Worm (Caenorhabditis elegans) whole organism, L4 larva: ENCODE results near the gene haf-2.

ENCODE experiments used
- F37D6.2 ChIP-seq: sonication (generic microtip); optimal IDR thresholded peaks from 2 replicates; lab custom pipeline; 2016; ENCODE audit warnings: mild to moderate bottlenecking, missing genetic modification characterization, missing compliant biosample characterization
- F44E2.7 ChIP-seq: fragments of 200-800 bp; sonication (Bioruptor generic); IDR thresholded peaks from 2 replicates; pipeline ENCODE4 v2.1.2; 2022; ENCODE audit warnings: missing genetic modification characterization, missing compliant biosample characterization
- T26A8.4 ChIP-seq: fragments of 200-800 bp; sonication (Bioruptor generic); IDR thresholded peaks from 2 replicates; pipeline ENCODE4 v1.3.6; 2022; ENCODE audit warnings: missing genetic modification characterization, missing compliant biosample characterization
- Y105C5A.15 ChIP-seq: fragments of 200-800 bp; sonication (Bioruptor generic); IDR thresholded peaks from 2 replicates; pipeline ENCODE4 v1.3.6; 2022; ENCODE audit warnings: missing genetic modification characterization, missing compliant biosample characterization
- Y5F2A.4 ChIP-seq: fragments of 200-800 bp; sonication (Bioruptor generic); optimal IDR thresholded peaks from 2 replicates; lab custom pipeline; 2018; ENCODE audit warnings: mild to moderate bottlenecking, missing genetic modification characterization, missing compliant biosample characterization
- Y75B8A.6 ChIP-seq: fragments of 200-800 bp; sonication (Bioruptor generic); IDR thresholded peaks from 2 replicates; pipeline ENCODE4 v1.3.6; 2022; ENCODE audit warnings: missing genetic modification reagents, missing genetic modification characterization, missing compliant biosample characterization
- ZK337.2 ChIP-seq: fragments of 200-800 bp; sonication (Bioruptor generic); IDR thresholded peaks from 2 replicates; pipeline ENCODE4 v1.3.6; 2022; ENCODE audit warnings: missing genetic modification reagents, missing genetic modification characterization, missing compliant biosample characterization
- ZK546.5 ChIP-seq, 2 experiments: sonication (generic microtip); optimal IDR thresholded peaks; 2 replicates each; lab custom pipeline; 2017; ENCODE audit warnings: missing biosample characterization in 2 of 2, missing genetic modification characterization in 2 of 2
- aha-1 ChIP-seq: fragments of 150-350 bp; peaks from one replicate; lab custom pipeline; 2014; ENCODE audit warnings: missing biosample characterization, missing genetic modification characterization
- ama-1 ChIP-seq: fragments of 150-350 bp; optimal IDR thresholded peaks from 2 replicates; lab custom pipeline; 2014; ENCODE audit warnings: inconsistent platforms, mixed read lengths
- arid-1 ChIP-seq: fragments of 200-800 bp; sonication (Bioruptor generic); conservative IDR thresholded peaks from 2 replicates; pipeline ENCODE4 v1.3.6; 2022; ENCODE audit warnings: missing genetic modification reagents, missing genetic modification characterization, missing compliant biosample characterization
- attf-4 ChIP-seq: sonication (generic microtip); optimal IDR thresholded peaks from 3 replicates; lab custom pipeline; 2017; ENCODE audit warnings: missing biosample characterization, missing genetic modification characterization
- ceh-20 ChIP-seq: fragments of 200-800 bp; sonication (Bioruptor generic); IDR thresholded peaks from 2 replicates; pipeline ENCODE4 v1.3.6; 2022; ENCODE audit warnings: missing genetic modification reagents, missing genetic modification characterization, missing compliant biosample characterization
- ceh-44 ChIP-seq: fragments of 200-800 bp; sonication (Bioruptor generic); IDR thresholded peaks from 2 replicates; pipeline ENCODE4 v1.3.6; 2022; ENCODE audit warnings: missing genetic modification reagents, missing genetic modification characterization, missing compliant biosample characterization
- ceh-82 ChIP-seq: sonication (generic microtip); optimal IDR thresholded peaks from 2 replicates; lab custom pipeline; 2017; ENCODE audit warnings: missing biosample characterization, missing genetic modification characterization
- ces-1 ChIP-seq: fragments of 150-350 bp; sonication (generic microtip); optimal IDR thresholded peaks from 4 replicates; lab custom pipeline; 2014; ENCODE audit warnings: missing biosample characterization, missing genetic modification reagents, missing genetic modification characterization
- ctbp-1 ChIP-seq: fragments of 200-800 bp; sonication (Bioruptor generic); IDR thresholded peaks from 2 replicates; pipeline ENCODE4 v1.3.6; 2022; ENCODE audit warnings: missing genetic modification reagents, missing genetic modification characterization, missing compliant biosample characterization
- daf-16 ChIP-seq, 3 experiments: sonication (generic microtip); optimal IDR thresholded peaks; 2 replicates each; lab custom pipeline; 2016 to 2017; ENCODE audit warnings: missing genetic modification characterization in 3 of 3, missing genetic modification reagents in 3 of 3, mild to moderate bottlenecking in 2 of 3, missing compliant biosample characterization in 2 of 3, missing biosample characterization in 1 of 3, moderate library complexity in 1 of 3
- daf-19 ChIP-seq: fragments of 200-800 bp; sonication (Bioruptor generic); conservative IDR thresholded peaks from 2 replicates; pipeline ENCODE4 v1.3.6; 2022; ENCODE audit warnings: missing genetic modification characterization, missing compliant biosample characterization
- dmd-9 ChIP-seq: fragments of 200-800 bp; sonication (Bioruptor generic); IDR thresholded peaks from 2 replicates; pipeline ENCODE4 v1.3.6; 2022; ENCODE audit warnings: missing genetic modification reagents, missing genetic modification characterization, missing compliant biosample characterization
- dpl-1 ChIP-seq: fragments of 150-350 bp; optimal IDR thresholded peaks from 2 replicates; lab custom pipeline; 2014; ENCODE audit warnings: missing biosample characterization, missing genetic modification reagents, missing genetic modification characterization
- egl-27 ChIP-seq: sonication (generic microtip); optimal IDR thresholded peaks from 3 replicates; lab custom pipeline; 2017; ENCODE audit warnings: missing biosample characterization, missing genetic modification reagents, missing genetic modification characterization
- fkh-10 ChIP-seq: fragments of 150-350 bp; optimal IDR thresholded peaks from 2 replicates; lab custom pipeline; 2014; ENCODE audit warnings: missing biosample characterization, missing genetic modification reagents, missing genetic modification characterization
- hif-1 ChIP-seq, 2 experiments: sonication (generic microtip); optimal IDR thresholded peaks; 2 replicates each; lab custom pipeline; 2016 to 2017; ENCODE audit warnings: missing compliant biosample characterization in 2 of 2, missing genetic modification characterization in 2 of 2, missing genetic modification reagents in 2 of 2, missing genotype in 2 of 2, mild to moderate bottlenecking in 1 of 2
- hlh-30 ChIP-seq: sonication (generic microtip); optimal IDR thresholded peaks from 2 replicates; lab custom pipeline; 2017; ENCODE audit warnings: antibody characterized with exemption, mild to moderate bottlenecking, missing genetic modification characterization, missing compliant biosample characterization; ENCODE audit not compliant: insufficient read depth
- lin-29 ChIP-seq: fragments of 200-800 bp; sonication (Bioruptor generic); IDR thresholded peaks from 2 replicates; pipeline ENCODE4 v1.3.6; 2022; ENCODE audit warnings: missing genetic modification reagents, missing genetic modification characterization, missing compliant biosample characterization
- lin-38 ChIP-seq: fragments of 200-800 bp; sonication (Bioruptor generic); IDR thresholded peaks from 2 replicates; pipeline ENCODE4 v1.3.6; 2022; ENCODE audit warnings: missing genetic modification reagents, missing genetic modification characterization, missing compliant biosample characterization
- lsy-2 ChIP-seq, 2 experiments: fragments of 150-350 bp in 1 of 2; sonication (generic microtip) in 1 of 2; optimal IDR thresholded peaks; 2 replicates each; lab custom pipeline; 2014 to 2017; ENCODE audit warnings: missing biosample characterization in 2 of 2, missing genetic modification characterization in 2 of 2
- madf-9 ChIP-seq: fragments of 200-800 bp; sonication (Bioruptor generic); conservative IDR thresholded peaks from 2 replicates; pipeline ENCODE4 v1.3.6; 2022; ENCODE audit warnings: missing genetic modification reagents, missing genetic modification characterization, missing compliant biosample characterization
- mep-1 ChIP-seq: fragments of 150-350 bp; sonication (generic microtip); optimal IDR thresholded peaks from 3 replicates; lab custom pipeline; 2014; ENCODE audit warnings: missing biosample characterization, missing genetic modification characterization
- mes-2 ChIP-seq: sonication (generic microtip); optimal IDR thresholded peaks from 2 replicates; lab custom pipeline; 2016; ENCODE audit warnings: missing genotype, mild to moderate bottlenecking, missing genetic modification characterization, missing compliant biosample characterization; ENCODE audit not compliant: poor library complexity, severe bottlenecking
- nhr-10 ChIP-seq: fragments of 150-350 bp; optimal IDR thresholded peaks from 2 replicates; lab custom pipeline; 2014; ENCODE audit warnings: missing biosample characterization, missing genetic modification characterization
- nhr-11 ChIP-seq: fragments of 150-350 bp; optimal IDR thresholded peaks from 2 replicates; lab custom pipeline; 2014; ENCODE audit warnings: missing biosample characterization, missing genetic modification characterization
- nhr-111 ChIP-seq: fragments of 200-800 bp; sonication (Bioruptor generic); optimal IDR thresholded peaks from 2 replicates; lab custom pipeline; 2018; ENCODE audit warnings: mild to moderate bottlenecking, missing genetic modification characterization, missing compliant biosample characterization
- nhr-28 ChIP-seq: fragments of 150-350 bp; optimal IDR thresholded peaks from 2 replicates; lab custom pipeline; 2014; ENCODE audit warnings: missing biosample characterization, missing genetic modification characterization
- nhr-41 ChIP-seq: fragments of 200-800 bp; sonication (Bioruptor generic); IDR thresholded peaks from 2 replicates; pipeline ENCODE4 v1.3.6; 2022; ENCODE audit warnings: missing genetic modification reagents, missing genetic modification characterization, missing compliant biosample characterization
- nhr-48 ChIP-seq: sonication (generic microtip); optimal IDR thresholded peaks from 2 replicates; lab custom pipeline; 2016; ENCODE audit warnings: mild to moderate bottlenecking, missing genetic modification characterization, missing compliant biosample characterization
- nhr-6 ChIP-seq: fragments of 150-350 bp; optimal IDR thresholded peaks from 2 replicates; lab custom pipeline; 2014; ENCODE audit warnings: missing biosample characterization, missing genetic modification characterization
- rbr-2 ChIP-seq: sonication (generic microtip); optimal IDR thresholded peaks from 2 replicates; lab custom pipeline; 2016; ENCODE audit warnings: missing genotype, missing genetic modification characterization, missing compliant biosample characterization
- sdz-12 ChIP-seq: fragments of 200-800 bp; sonication (Bioruptor generic); optimal IDR thresholded peaks from 2 replicates; lab custom pipeline; 2018; ENCODE audit warnings: mild to moderate bottlenecking, missing genetic modification characterization, missing compliant biosample characterization
- set-16 ChIP-seq: fragments of 200-800 bp; sonication (Bioruptor generic); IDR thresholded peaks from 2 replicates; pipeline ENCODE4 v1.3.6; 2022; ENCODE audit warnings: missing genetic modification reagents, missing genetic modification characterization, missing compliant biosample characterization
- snpc-1.2 ChIP-seq: fragments of 200-800 bp; sonication (Bioruptor generic); IDR thresholded peaks from 2 replicates; pipeline ENCODE4 v1.3.6; 2022; ENCODE audit warnings: missing genetic modification reagents, missing genetic modification characterization, missing compliant biosample characterization
- tra-1 ChIP-seq: fragments of 200-800 bp; sonication (Bioruptor generic); IDR thresholded peaks from 2 replicates; pipeline ENCODE4 v1.3.6; 2022; ENCODE audit warnings: missing genetic modification reagents, missing genetic modification characterization, missing compliant biosample characterization
- unc-39 ChIP-seq: sonication (generic microtip); optimal IDR thresholded peaks from 2 replicates; lab custom pipeline; 2017; ENCODE audit warnings: missing biosample characterization, missing genetic modification characterization
- vab-7 ChIP-seq: fragments of 200-800 bp; sonication (Bioruptor generic); IDR thresholded peaks from 2 replicates; pipeline ENCODE4 v1.3.6; 2022; ENCODE audit warnings: missing genetic modification reagents, missing genetic modification characterization, missing compliant biosample characterization
- zip-2 ChIP-seq: fragments of 150-350 bp; optimal IDR thresholded peaks from 2 replicates; lab custom pipeline; 2014; ENCODE audit warnings: missing biosample characterization, missing genetic modification characterization

The haf-2 gene

DNA sequence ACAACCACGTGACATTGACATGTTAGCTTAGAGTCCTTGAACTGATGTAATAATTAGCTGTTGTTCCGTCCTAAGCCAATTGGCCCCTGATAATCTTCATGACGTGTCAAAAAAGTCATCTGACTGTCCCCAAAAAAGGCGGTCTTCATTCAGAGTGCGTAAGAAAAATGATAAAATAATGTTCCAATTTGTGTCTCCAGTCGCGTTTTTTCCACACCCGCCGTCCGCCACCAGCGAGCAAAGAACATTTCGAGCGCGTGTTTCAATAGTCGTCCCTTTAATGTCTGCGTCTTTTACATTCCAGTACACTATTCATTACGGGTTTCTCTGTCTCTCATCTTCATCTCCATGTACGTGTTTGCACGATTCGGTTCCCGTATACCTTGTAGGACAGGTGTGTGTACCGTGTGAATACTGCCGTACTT is 18.7 kb downstream of the haf-2 start (continued):
- TF ChIP-seq Y5F2A.4 (GFP tag; lab: Kevin White, UChicago) = no peak
- TF ChIP-seq hif-1 (tag; optimal IDR thresholded peaks at IDR 0.05; lab: Kevin White, UChicago) = peak; percentile 3 to 91

DNA sequence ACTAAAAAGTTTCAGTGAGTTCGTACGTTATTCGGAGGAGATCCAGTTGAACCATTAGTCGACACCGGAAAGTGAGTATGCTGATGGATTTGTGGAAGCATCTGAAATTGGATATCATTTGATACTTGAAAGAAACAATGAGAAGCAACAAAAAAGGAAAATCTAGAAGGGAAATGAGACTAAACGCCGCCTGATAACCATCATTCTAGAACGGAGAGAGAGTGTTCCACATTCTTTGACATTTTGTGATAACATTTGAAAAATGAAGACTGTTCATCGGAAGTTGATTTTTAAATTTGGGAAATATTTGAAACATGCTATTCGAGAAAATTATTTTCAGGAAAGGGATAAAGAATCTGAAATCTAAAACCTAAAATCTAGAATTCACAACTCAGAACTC is 25.0 kb downstream of the haf-2 start, which contains the start of gene npax-1:
Gene npax-1 (minus strand): TSS at position 101 of the 400 bp plus-strand sequence.
- no peak for TF ChIP-seq hlh-30 (tag; lab: Kevin White, UChicago)
- peak; percentile 86 for TF ChIP-seq aha-1 (tag; lab: Kevin White, UChicago)

- TF ChIP-seq nhr-10 (tag; lab: Kevin White, UChicago) = no peak
- no peak for TF ChIP-seq ama-1 (lab: Kevin White, UChicago)
- TF ChIP-seq fkh-10 (GFP tag; lab: Kevin White, UChicago) = peak; percentile 73
- TF ChIP-seq egl-27 = no peak
- peak; percentile 81 for TF ChIP-seq ctbp-1 (GFP tag; lab: Robert Waterston, UW)
- TF ChIP-seq ceh-44 (GFP tag; lab: Robert Waterston, UW) = no peak
- TF ChIP-seq rbr-2 (tag; lab: Kevin White, UChicago) = peak; percentile 74
- TF ChIP-seq F37D6.2 = peak; percentile 38
- TF ChIP-seq ZK546.5 (tag; optimal IDR thresholded peaks at IDR 0.05; lab: Kevin White, UChicago) = no peak
- TF ChIP-seq arid-1 = no peak; the same call in 1 of the 2 replicates
- no peak for TF ChIP-seq T26A8.4 (GFP tag; lab: Robert Waterston, UW)
- TF ChIP-seq nhr-41 (GFP tag; lab: Robert Waterston, UW) = no peak
- peak; percentile 29 for TF ChIP-seq ceh-20 (GFP tag; lab: Robert Waterston, UW)
- no peak for TF ChIP-seq attf-4 (tag; lab: Kevin White, UChicago)
- peak in 1 of 2 experiments; percentile 27 for TF ChIP-seq daf-16 (GFP tag; optimal IDR thresholded peaks at IDR 0.05; lab: Kevin White, UChicago)
- no peak for TF ChIP-seq daf-16 (tag; optimal IDR thresholded peaks at IDR 0.05; lab: Kevin White, UChicago)
- peak; percentile 22 for TF ChIP-seq dpl-1 (GFP tag; lab: Kevin White, UChicago)
- TF ChIP-seq ces-1 (GFP tag; lab: Kevin White, UChicago) = no peak
- TF ChIP-seq nhr-48 = no peak
- no peak for TF ChIP-seq Y75B8A.6 (GFP tag; lab: Robert Waterston, UW)
- peak; percentile 54 for TF ChIP-seq nhr-11 (tag; lab: Kevin White, UChicago)
- TF ChIP-seq ceh-82 (tag; lab: Kevin White, UChicago) = no peak
- no peak for TF ChIP-seq lin-29 (GFP tag; lab: Robert Waterston, UW)
- peak; percentile 32 for TF ChIP-seq sdz-12 (GFP tag; lab: Kevin White, UChicago)
- peak; percentile 73 for TF ChIP-seq aha-1 (tag; lab: Kevin White, UChicago)
- no peak for TF ChIP-seq F44E2.7 (GFP tag; lab: Robert Waterston, UW)
- no peak for TF ChIP-seq zip-2 (tag; lab: Kevin White, UChicago)
- TF ChIP-seq set-16 (GFP tag; lab: Robert Waterston, UW) = peak; percentile 78
- peak; percentile 45; the same call in 1 of the 2 replicates for TF ChIP-seq ZK337.2 (GFP tag; lab: Robert Waterston, UW)
- TF ChIP-seq daf-19 = no peak
- TF ChIP-seq nhr-28 = no peak
- TF ChIP-seq nhr-111 (GFP tag; lab: Kevin White, UChicago) = no peak
- TF ChIP-seq hif-1 (tag; optimal IDR thresholded peaks at IDR 0.05; lab: Kevin White, UChicago) = peak in 1 of 2 experiments; percentile 55
- no peak for TF ChIP-seq snpc-1.2 (GFP tag; lab: Robert Waterston, UW)
- peak; percentile 52 for TF ChIP-seq hlh-30 (tag; lab: Kevin White, UChicago)
- TF ChIP-seq lsy-2 (tag; optimal IDR thresholded peaks at IDR 0.05; lab: Kevin White, UChicago) = peak in 1 of 2 experiments; percentile 46
- TF ChIP-seq nhr-6 = no peak
- no peak for TF ChIP-seq tra-1 (GFP tag; lab: Robert Waterston, UW)
- no peak for TF ChIP-seq Y105C5A.15 (GFP tag; lab: Robert Waterston, UW)
- peak; percentile 61 for TF ChIP-seq mep-1 (tag; lab: Kevin White, UChicago)
- peak; percentile 61; the same call in 1 of the 2 replicates for TF ChIP-seq madf-9 (GFP tag; lab: Robert Waterston, UW)
- no peak for TF ChIP-seq unc-39
- no peak for TF ChIP-seq lin-38
- no peak for TF ChIP-seq dmd-9 (GFP tag; lab: Robert Waterston, UW)
- TF ChIP-seq mes-2 (tag; lab: Kevin White, UChicago) = no peak
- TF ChIP-seq vab-7 (GFP tag; lab: Robert Waterston, UW) = 0 out of 2 replicates have a peak, but pooled peaks have one; percentile 20
Observed at ce11 chrII:7326997-7327396, 29.2 kb downstream of the haf-2 start.
